Worm (Caenorhabditis elegans): ENCODE results near the gene T05B4.12.
A peak's percentile ranks its signal among the peaks of the same experiment; 100 is the strongest.

T05B4.12 gene

ce11 chrV:4143034-4143433 lies 17.2 kb upstream of the T05B4.12 start (continued):
- TF ChIP-seq crh-2 (tag; optimal IDR thresholded peaks at IDR 0.05): peak; percentile 87

ce11 chrV:4138688-4139087 lies 12.9 kb upstream of the T05B4.12 start, which contains the start of gene lgc-29:
TSS of gene lgc-29 (plus strand) at chrV:4138988.
- TF ChIP-seq elt-3 (tag; optimal IDR thresholded peaks at IDR 0.05): no peak
- TF ChIP-seq dmd-4 (tag; optimal IDR thresholded peaks at IDR 0.05): no peak
- TF ChIP-seq peb-1 (tag; optimal IDR thresholded peaks at IDR 0.05): no peak
- no peak for TF ChIP-seq ztf-1 (GFP tag; conservative IDR thresholded peaks at IDR 0.05)
- no peak for TF ChIP-seq nhr-77 (tag; optimal IDR thresholded peaks at IDR 0.05)
- no peak for TF ChIP-seq nhr-11 (tag; optimal IDR thresholded peaks at IDR 0.05)
- TF ChIP-seq C34F6.9 (tag; optimal IDR thresholded peaks at IDR 0.05): no peak

- TF ChIP-seq ceh-82 (tag; optimal IDR thresholded peaks at IDR 0.05) (no peak), nhr-6 (tag; optimal IDR thresholded peaks at IDR 0.05) (no peak), lsy-2 (tag; optimal IDR thresholded peaks at IDR 0.05) (no peak), nhr-12 (tag; optimal IDR thresholded peaks at IDR 0.05) (no peak), nhr-10 (tag; optimal IDR thresholded peaks at IDR 0.05) (no peak), ZK546.5 (tag; optimal IDR thresholded peaks at IDR 0.05) (no peak), zag-1 (tag; optimal IDR thresholded peaks at IDR 0.05) (no peak), mab-5 (tag; optimal IDR thresholded peaks at IDR 0.05) (no peak), elt-1 (tag; optimal IDR thresholded peaks at IDR 0.05) (no peak), lin-39 (tag; optimal IDR thresholded peaks at IDR 0.05) (no peak), alr-1 (tag; optimal IDR thresholded peaks at IDR 0.05) (no peak)
These were observed 8.9 kb upstream of the T05B4.12 start, which contains the start of gene lgc-1 for ce11 chrV:4134728-4135127. TSS of gene lgc-1 (plus strand) at chrV:4135028.

- TF ChIP-seq sem-4 (tag; optimal IDR thresholded peaks at IDR 0.05): peak; percentile 61
- no peak for TF ChIP-seq lin-11 (tag; optimal IDR thresholded peaks at IDR 0.05)
- no peak for TF ChIP-seq elt-3 (tag; optimal IDR thresholded peaks at IDR 0.05)
- no peak for TF ChIP-seq nhr-12 (tag; optimal IDR thresholded peaks at IDR 0.05)
- TF ChIP-seq unc-39 (tag; optimal IDR thresholded peaks at IDR 0.05): no peak
- TF ChIP-seq Y55F3AM.14 (GFP tag; optimal IDR thresholded peaks at IDR 0.05): peak; percentile 86
- TF ChIP-seq crh-2 (tag; optimal IDR thresholded peaks at IDR 0.05): peak; percentile 51
- peak; percentile 19 for TF ChIP-seq unc-55 (GFP tag; optimal IDR thresholded peaks at IDR 0.05)
- peak in 1 of 2 experiments; percentile 40 for TF ChIP-seq mdl-1 (tag; optimal IDR thresholded peaks at IDR 0.05)
- peak; percentile 82 for TF ChIP-seq F13H6.1 (tag; optimal IDR thresholded peaks at IDR 0.05)
- TF ChIP-seq fos-1 (tag; optimal IDR thresholded peaks at IDR 0.05): peak; percentile 73
- TF ChIP-seq sma-3 (GFP tag; optimal IDR thresholded peaks at IDR 0.05): peak; percentile 89
- TF ChIP-seq nhr-25 (tag; optimal IDR thresholded peaks at IDR 0.05): peak; percentile 86
- TF ChIP-seq nhr-21 (tag; optimal IDR thresholded peaks at IDR 0.05): peak; percentile 87
- TF ChIP-seq C34F6.9 (tag; optimal IDR thresholded peaks at IDR 0.05): peak; percentile 51
- peak; percentile 93 for TF ChIP-seq sma-9 (GFP tag; optimal IDR thresholded peaks at IDR 0.05)
- TF ChIP-seq sma-9 (tag; optimal IDR thresholded peaks at IDR 0.05): no peak
- TF ChIP-seq egl-27 (tag; optimal IDR thresholded peaks at IDR 0.05): peak; percentile 60
- TF ChIP-seq aly-2 (tag; optimal IDR thresholded peaks at IDR 0.05): no peak
- peak; percentile 62 for TF ChIP-seq gmeb-1 (tag; optimal IDR thresholded peaks at IDR 0.05)
- TF ChIP-seq skn-1 (tag; optimal IDR thresholded peaks at IDR 0.05): peak; percentile 72
- no peak for TF ChIP-seq nhr-77 (tag; optimal IDR thresholded peaks at IDR 0.05)
- TF ChIP-seq lin-13 (GFP tag; optimal IDR thresholded peaks at IDR 0.05): peak; percentile 31
- TF ChIP-seq nhr-6 (tag; optimal IDR thresholded peaks at IDR 0.05): peak; percentile 67
- no peak for TF ChIP-seq lsy-2 (tag; optimal IDR thresholded peaks at IDR 0.05)
- TF ChIP-seq alr-1 (tag; optimal IDR thresholded peaks at IDR 0.05): no peak
- TF ChIP-seq nhr-23 (tag; optimal IDR thresholded peaks at IDR 0.05): no peak
- peak; percentile 72 for TF ChIP-seq blmp-1 (tag; optimal IDR thresholded peaks at IDR 0.05; ENCODE audit: insufficient read depth)
- TF ChIP-seq peb-1 (tag; optimal IDR thresholded peaks at IDR 0.05): no peak
- TF ChIP-seq ceh-82 (tag; optimal IDR thresholded peaks at IDR 0.05): no peak
- peak; percentile 96 for TF ChIP-seq nhr-129 (tag; optimal IDR thresholded peaks at IDR 0.05)
- no peak for TF ChIP-seq unc-62 (GFP tag; optimal IDR thresholded peaks at IDR 0.05)
These were observed 5.7 kb upstream of the T05B4.12 start, which contains the start of gene nhr-57 for ce11 chrV:4131471-4131939. TSS of gene nhr-57 (plus strand) at chrV:4131889.
